Fruit fly (Drosophila melanogaster) whole organism, adult: Measurements from ENCODE around the gene Polr2M.

Experiments used
- CG11617 ChIP-seq: fragments of 200-800 bp; sonication (Bioruptor generic); optimal IDR thresholded peaks from 2 replicates; lab custom pipeline; 2017; ENCODE audit warnings: mild to moderate bottlenecking, missing biosample characterization, missing genetic modification reagents, missing genetic modification characterization
- CG12768 ChIP-seq: fragments of 200-800 bp; sonication (Bioruptor generic); optimal IDR thresholded peaks from 2 replicates; lab custom pipeline; 2017; ENCODE audit warnings: missing biosample characterization, missing genetic modification characterization, mild to moderate bottlenecking, moderate library complexity, missing genetic modification reagents
- CG14711 ChIP-seq: fragments of 200-800 bp; sonication (Bioruptor generic); optimal IDR thresholded peaks from 2 replicates; lab custom pipeline; 2018; ENCODE audit warnings: missing biosample characterization, mild to moderate bottlenecking, missing genetic modification characterization, moderate library complexity
- CG1620 ChIP-seq: fragments of 200-800 bp; sonication (Bioruptor generic); optimal IDR thresholded peaks from 2 replicates; lab custom pipeline; 2016; ENCODE audit warnings: missing biosample characterization, missing genetic modification characterization
- CG33017 ChIP-seq: fragments of 200-800 bp; sonication (Bioruptor generic); optimal IDR thresholded peaks from 2 replicates; lab custom pipeline; 2018; ENCODE audit warnings: missing biosample characterization, mild to moderate bottlenecking, missing genetic modification characterization, moderate library complexity
- CG5204 ChIP-seq: fragments of 200-800 bp; sonication (Bioruptor generic); optimal IDR thresholded peaks from 2 replicates; lab custom pipeline; 2016; ENCODE audit warnings: missing biosample characterization, missing genetic modification characterization
- CG7045 ChIP-seq: fragments of 200-800 bp; sonication (Bioruptor generic); optimal IDR thresholded peaks from 2 replicates; lab custom pipeline; 2017; ENCODE audit warnings: missing biosample characterization, mild to moderate bottlenecking, missing genetic modification characterization
- CG7101 ChIP-seq: fragments of 200-800 bp; sonication (Bioruptor generic); optimal IDR thresholded peaks from 2 replicates; lab custom pipeline; 2018; ENCODE audit warnings: missing biosample characterization, mild to moderate bottlenecking, missing genetic modification characterization, moderate library complexity
- Clk ChIP-seq: fragments of 200-800 bp; sonication (Bioruptor generic); optimal IDR thresholded peaks from 2 replicates; lab custom pipeline; 2017; ENCODE audit warnings: missing biosample characterization, missing genetic modification characterization
- Crg-1 ChIP-seq: fragments of 200-800 bp; sonication (Bioruptor generic); optimal IDR thresholded peaks from 2 replicates; lab custom pipeline; 2016; ENCODE audit warnings: missing biosample characterization, missing genetic modification characterization
- Hr96 ChIP-seq: fragments of 200-800 bp; sonication (Bioruptor generic); optimal IDR thresholded peaks from 2 replicates; lab custom pipeline; 2016; ENCODE audit warnings: missing biosample characterization, missing genetic modification characterization
- Mnt ChIP-seq: fragments of 200-800 bp; sonication (Bioruptor generic); optimal IDR thresholded peaks from 2 replicates; lab custom pipeline; 2016; ENCODE audit warnings: missing biosample characterization, mild to moderate bottlenecking, missing genetic modification characterization
- bab1 ChIP-seq: fragments of 200-800 bp; sonication (Bioruptor generic); optimal IDR thresholded peaks from 3 replicates; lab custom pipeline; 2019; ENCODE audit warnings: missing biosample characterization, mild to moderate bottlenecking, missing genetic modification characterization, moderate library complexity
- cic ChIP-seq: fragments of 200-800 bp; sonication (Bioruptor generic); optimal IDR thresholded peaks from 2 replicates; lab custom pipeline; 2017; ENCODE audit warnings: missing biosample characterization, mild to moderate bottlenecking, missing genetic modification characterization, moderate library complexity
- cnc ChIP-seq, 2 experiments: fragments of >200 bp; optimal IDR thresholded peaks; 2 replicates each; lab custom pipeline; 2017
- kay ChIP-seq: fragments of 200-800 bp; sonication (Bioruptor generic); peaks from one replicate; lab custom pipeline; 2016; ENCODE audit warnings: missing biosample characterization, missing genetic modification characterization, borderline replicate concordance
- ovo ChIP-seq: fragments of 200-800 bp; sonication (Bioruptor generic); optimal IDR thresholded peaks from 2 replicates; lab custom pipeline; 2016; ENCODE audit warnings: missing biosample characterization, missing genetic modification characterization
- pad ChIP-seq: fragments of 200-800 bp; sonication (Bioruptor generic); optimal IDR thresholded peaks from 3 replicates; lab custom pipeline; 2017; ENCODE audit warnings: missing biosample characterization, missing genetic modification characterization, mild to moderate bottlenecking, moderate library complexity, missing genetic modification reagents
- tj ChIP-seq: fragments of 200-800 bp; sonication (Bioruptor generic); optimal IDR thresholded peaks from 3 replicates; lab custom pipeline; 2017; ENCODE audit warnings: missing biosample characterization, mild to moderate bottlenecking, missing genetic modification characterization, moderate library complexity
- toe ChIP-seq: fragments of 200-800 bp; sonication (Bioruptor generic); optimal IDR thresholded peaks from 2 replicates; lab custom pipeline; 2016; ENCODE audit warnings: missing biosample characterization, missing genetic modification characterization

Polr2M gene

DNA sequence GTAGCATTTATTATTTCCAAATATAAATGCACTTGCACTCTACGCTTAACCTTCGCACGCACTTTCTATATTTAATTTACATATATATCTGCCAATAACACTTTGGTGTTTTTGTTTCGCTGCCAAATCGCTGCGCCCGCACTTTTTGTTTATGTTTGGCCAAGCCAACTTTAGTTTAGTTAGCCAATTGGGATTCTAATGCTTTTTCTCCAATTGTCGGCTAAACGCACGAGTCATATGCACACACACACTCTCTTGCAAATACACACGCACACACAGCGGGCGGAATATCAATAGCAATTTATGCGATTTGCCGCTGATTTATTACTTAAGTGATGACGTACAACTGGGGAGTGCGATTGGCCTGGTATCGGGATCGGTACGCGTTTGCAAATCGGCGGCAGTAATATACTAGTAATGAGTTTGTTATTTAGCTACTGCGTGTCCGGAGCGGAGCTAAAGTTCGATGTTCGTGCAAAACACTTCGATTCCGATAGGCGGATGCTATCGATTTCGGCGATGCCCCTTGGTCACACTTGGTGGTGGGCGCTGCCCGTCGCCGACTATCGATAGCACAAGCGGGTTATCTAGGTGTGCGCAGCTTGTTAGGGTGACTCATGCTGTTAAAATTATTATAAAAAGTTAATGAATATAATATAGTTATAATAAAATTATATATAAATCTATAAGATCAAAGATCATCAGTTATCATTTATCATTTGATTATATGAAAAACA, 3.0 kb upstream of the Polr2M start, which contains the start of gene vib:
vib (minus strand) TSS at position 515 of the 737 bp plus-strand sequence.
- TF ChIP-seq CG1620 (GFP tag; lab: Kevin White, UChicago) = peak; percentile 27
- peak; percentile 52 for TF ChIP-seq cic (GFP tag; lab: Kevin White, UChicago)
- peak; percentile 43 for TF ChIP-seq toe (GFP tag; lab: Kevin White, UChicago)
- no peak for TF ChIP-seq Crg-1 (GFP tag; lab: Kevin White, UChicago)
- peak; percentile 24 for TF ChIP-seq pad (GFP tag; lab: Kevin White, UChicago)
- no peak for TF ChIP-seq CG5204 (GFP tag; lab: Kevin White, UChicago)
- TF ChIP-seq CG14711 (tag; lab: Kevin White, UChicago) = peak; percentile 67
- TF ChIP-seq CG12768 = peak; percentile 62
- TF ChIP-seq bab1 (GFP tag; lab: Kevin White, UChicago) = peak; percentile 61
- peak; percentile 31 for TF ChIP-seq ovo (GFP tag; lab: Kevin White, UChicago)
- TF ChIP-seq tj (GFP tag; lab: Kevin White, UChicago) = peak; percentile 24
- TF ChIP-seq cnc (optimal IDR thresholded peaks at IDR 0.05; lab: Kevin White, UChicago) = no peak
- TF ChIP-seq Mnt = peak; percentile 48
- TF ChIP-seq Hr96 = no peak
- TF ChIP-seq CG7045 (GFP tag; lab: Kevin White, UChicago) = peak; percentile 33
- peak; percentile 58 for TF ChIP-seq CG7101 (tag; lab: Kevin White, UChicago)
- TF ChIP-seq CG11617 = peak; percentile 40
- TF ChIP-seq Clk = peak; percentile 17
- peak; percentile 73 for TF ChIP-seq kay (GFP tag; lab: Kevin White, UChicago)
- peak; percentile 53 for TF ChIP-seq CG33017 (tag; lab: Kevin White, UChicago)

DNA sequence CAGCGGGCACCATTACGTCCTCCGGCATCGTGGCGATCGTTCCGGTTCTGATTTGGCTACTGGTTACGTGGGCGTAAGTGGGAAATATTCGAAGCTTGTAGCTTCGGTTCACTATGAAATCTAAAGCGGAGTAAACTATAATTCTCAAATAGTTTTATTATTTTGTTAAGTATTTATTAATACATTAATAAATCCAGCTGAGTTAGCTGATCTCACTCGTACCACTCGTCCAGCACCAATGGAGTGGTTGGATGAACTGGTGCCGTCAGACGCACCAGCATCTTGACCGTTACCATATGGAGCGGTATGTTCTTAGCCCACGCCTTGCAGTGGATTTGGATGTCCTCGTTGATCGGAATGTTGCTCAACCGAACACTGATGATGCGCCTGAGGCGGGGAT, 1.2 kb upstream of the Polr2M start, which contains the start of gene CG11703:
CG11703 (minus strand) TSS at position 101 of the 400 bp plus-strand sequence.
- no peak for TF ChIP-seq kay (GFP tag; lab: Kevin White, UChicago)

DNA sequence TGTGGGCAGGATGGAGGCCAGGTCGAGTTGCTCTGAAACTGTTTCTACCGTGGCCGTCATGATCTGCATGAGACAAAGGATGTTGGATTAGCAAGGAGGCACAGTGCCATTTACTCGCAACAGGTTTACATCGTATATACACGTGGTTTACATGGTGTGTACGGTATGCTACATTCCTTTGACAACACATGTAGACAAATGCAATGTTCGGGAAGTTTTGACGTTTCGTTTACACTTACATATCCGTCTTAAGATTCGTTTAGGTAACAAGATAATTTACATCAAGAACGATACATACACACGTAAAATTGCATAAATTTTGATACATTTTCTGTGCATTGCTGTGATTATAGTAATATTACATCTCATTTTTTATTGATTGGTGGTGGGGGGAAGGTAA, 9.7 kb downstream of the Polr2M start:
- no peak for TF ChIP-seq CG33017 (tag; lab: Kevin White, UChicago)
- TF ChIP-seq cic (GFP tag; lab: Kevin White, UChicago) = no peak
- TF ChIP-seq Mnt = no peak
- TF ChIP-seq CG1620 (GFP tag; lab: Kevin White, UChicago) = no peak
- TF ChIP-seq Hr96 = no peak
- no peak for TF ChIP-seq CG7045 (GFP tag; lab: Kevin White, UChicago)
- no peak for TF ChIP-seq bab1 (GFP tag; lab: Kevin White, UChicago)

DNA sequence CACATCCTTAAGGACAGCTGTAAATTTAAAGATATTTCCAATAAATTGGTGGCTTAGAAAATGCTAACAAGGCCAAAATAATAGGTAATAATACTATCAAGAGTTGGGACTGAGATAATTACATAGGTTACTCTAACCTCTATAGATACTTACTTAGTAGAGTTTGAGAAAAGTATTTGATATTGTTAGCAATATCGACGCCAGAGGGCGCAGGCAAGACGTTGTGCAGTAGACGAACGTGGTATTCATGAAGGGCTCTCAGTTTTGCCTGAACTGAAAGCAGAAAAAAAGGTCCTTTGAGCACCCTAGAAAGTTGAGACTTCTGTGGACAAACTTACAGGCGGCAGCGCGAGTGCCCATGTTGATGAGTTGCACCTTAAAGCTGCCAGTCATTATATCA, 16.1 kb downstream of the Polr2M start:
- TF ChIP-seq bab1 (GFP tag; lab: Kevin White, UChicago) (no peak), kay (GFP tag; lab: Kevin White, UChicago) (no peak), CG7101 (tag; lab: Kevin White, UChicago) (no peak), CG7045 (GFP tag; lab: Kevin White, UChicago) (no peak), Mnt (no peak), pad (GFP tag; lab: Kevin White, UChicago) (no peak), CG33017 (tag; lab: Kevin White, UChicago) (no peak), Clk (no peak), tj (GFP tag; lab: Kevin White, UChicago) (no peak), CG1620 (GFP tag; lab: Kevin White, UChicago) (no peak), CG14711 (tag; lab: Kevin White, UChicago) (no peak), ovo (GFP tag; lab: Kevin White, UChicago) (no peak), CG11617 (no peak), CG5204 (GFP tag; lab: Kevin White, UChicago) (no peak), cnc (optimal IDR thresholded peaks at IDR 0.05; lab: Kevin White, UChicago) (no peak), toe (GFP tag; lab: Kevin White, UChicago) (no peak), Crg-1 (GFP tag; lab: Kevin White, UChicago) (no peak), cic (GFP tag; lab: Kevin White, UChicago) (no peak), CG12768 (no peak), Hr96 (no peak)

DNA sequence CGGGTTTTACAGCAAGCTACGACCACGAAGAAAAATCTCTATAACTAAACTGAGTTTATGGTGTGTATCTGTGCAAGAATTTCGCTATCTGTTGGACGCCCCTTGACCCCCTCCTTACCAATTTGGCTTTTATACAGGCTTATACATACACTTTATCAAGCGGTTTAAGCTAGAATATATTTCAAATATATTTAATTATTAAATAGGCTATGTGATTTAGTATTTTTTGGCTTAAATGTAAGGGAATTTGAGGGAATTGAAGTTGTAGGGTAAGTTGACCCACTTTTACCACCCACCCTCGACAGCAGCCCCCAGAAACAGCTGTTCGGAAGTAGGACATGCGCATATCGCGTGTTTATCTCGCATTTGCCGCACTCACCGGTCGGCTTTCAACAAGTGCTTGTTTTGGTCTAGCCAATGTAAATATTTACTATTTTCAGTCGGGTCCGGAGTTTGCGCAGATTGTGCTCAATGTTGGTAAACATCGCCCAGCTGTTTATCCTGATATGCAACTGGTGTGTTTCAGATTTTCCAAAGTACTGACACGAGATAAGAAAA, 16.9 kb downstream of the Polr2M start, which contains the start of gene unc79:
unc79 (minus strand) TSS at position 51 of the 558 bp plus-strand sequence.
- TF ChIP-seq CG1620 (GFP tag; lab: Kevin White, UChicago) (no peak), cic (GFP tag; lab: Kevin White, UChicago) (peak; percentile 4)

DNA sequence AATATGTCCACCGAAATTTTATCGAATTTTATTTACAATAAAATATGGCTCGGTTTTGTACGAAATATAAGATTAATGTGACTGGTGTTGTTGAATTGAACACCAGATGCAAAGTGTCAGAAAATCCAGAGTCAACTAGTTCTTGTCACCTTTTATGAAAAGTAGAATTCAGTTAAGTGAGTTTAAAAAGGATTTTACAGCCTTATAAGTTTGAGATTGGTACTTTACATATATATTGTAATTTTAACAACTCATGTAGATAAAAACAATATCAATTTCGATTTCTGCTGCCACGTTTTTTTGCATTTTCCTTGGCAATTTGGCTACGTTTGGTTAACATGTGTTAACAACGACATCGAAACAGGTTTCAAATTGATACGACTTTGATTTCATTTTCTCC, 18.8 kb downstream of the Polr2M start, which contains the start of gene CG5217:
CG5217 (minus strand) TSS at position 101 of the 400 bp plus-strand sequence.
- TF ChIP-seq cnc (optimal IDR thresholded peaks at IDR 0.05; lab: Kevin White, UChicago) (no peak), pad (GFP tag; lab: Kevin White, UChicago) (no peak), CG7045 (GFP tag; lab: Kevin White, UChicago) (no peak), toe (GFP tag; lab: Kevin White, UChicago) (no peak), CG1620 (GFP tag; lab: Kevin White, UChicago) (no peak), CG5204 (GFP tag; lab: Kevin White, UChicago) (no peak), Mnt (no peak), tj (GFP tag; lab: Kevin White, UChicago) (no peak), Crg-1 (GFP tag; lab: Kevin White, UChicago) (no peak), CG11617 (no peak)
